Comparison of ENCODE assay signal across 3 worm cellular contexts in genomic region chrX:4145051-4145826, ce11.
TF ChIP-seq lines count a peak whose summit lies in the region.

No protein-coding gene starts in this region.

TF ChIP-seq in whole organism, L1 larva, 84 proteins besides CTCF, POLR2A, EP300 and RAD21 (continued from another document and continues in another):
- no peak for TF ChIP-seq aly-2 (tag; optimal IDR thresholded peaks at IDR 0.05; lab: Kevin White, UChicago)
- TF ChIP-seq sox-4 (tag; optimal IDR thresholded peaks at IDR 0.05; lab: Kevin White, UChicago): peak; percentile 57
- peak; percentile 28 for TF ChIP-seq mef-2 (tag; optimal IDR thresholded peaks at IDR 0.05; lab: Kevin White, UChicago)
- 0 out of 2 replicates have a peak, but pooled peaks have one; percentile 14 for TF ChIP-seq ets-5 (GFP tag; IDR thresholded peaks at IDR 0.05; lab: Robert Waterston, UW)
- no peak for TF ChIP-seq fkh-4 (tag; optimal IDR thresholded peaks at IDR 0.05; lab: Kevin White, UChicago; ENCODE audit: borderline replicate concordance)
- peak; percentile 5 for TF ChIP-seq ceh-8 (GFP tag; optimal IDR thresholded peaks at IDR 0.05; lab: Kevin White, UChicago)
- peak; percentile 64 for TF ChIP-seq fkh-10 (GFP tag; optimal IDR thresholded peaks at IDR 0.05; lab: Kevin White, UChicago)
- no peak for TF ChIP-seq nhr-76 (tag; optimal IDR thresholded peaks at IDR 0.05; lab: Kevin White, UChicago)
- TF ChIP-seq nhr-237 (tag; optimal IDR thresholded peaks at IDR 0.05; lab: Kevin White, UChicago): no peak
- TF ChIP-seq nhr-28 (tag; optimal IDR thresholded peaks at IDR 0.05; lab: Kevin White, UChicago): no peak
- TF ChIP-seq nhr-47 (tag; optimal IDR thresholded peaks at IDR 0.05; lab: Kevin White, UChicago): peak; percentile 64
- peak; percentile 92 for TF ChIP-seq lin-14 (GFP tag; optimal IDR thresholded peaks at IDR 0.05; lab: Kevin White, UChicago)
- no peak for TF ChIP-seq tlp-1 (tag; optimal IDR thresholded peaks at IDR 0.05; lab: Kevin White, UChicago)
- TF ChIP-seq dsc-1 (tag; optimal IDR thresholded peaks at IDR 0.05; lab: Kevin White, UChicago): peak; percentile 44
- TF ChIP-seq ceh-63 (GFP tag; optimal IDR thresholded peaks at IDR 0.05; lab: Kevin White, UChicago): no peak
- TF ChIP-seq unc-130 (tag; optimal IDR thresholded peaks at IDR 0.05; lab: Kevin White, UChicago): peak; percentile 78
- TF ChIP-seq egl-27 (tag; optimal IDR thresholded peaks at IDR 0.05; lab: Kevin White, UChicago): no peak
- no peak for TF ChIP-seq pag-3 (tag; optimal IDR thresholded peaks at IDR 0.05; lab: Kevin White, UChicago; ENCODE audit: borderline replicate concordance, insufficient read depth)
- TF ChIP-seq snpc-4 (tag; optimal IDR thresholded peaks at IDR 0.05; lab: Kevin White, UChicago): peak; percentile 7
- TF ChIP-seq hpl-2 (GFP tag; optimal IDR thresholded peaks at IDR 0.05; lab: Kevin White, UChicago): no peak
- no peak for TF ChIP-seq unc-98 (GFP tag; IDR thresholded peaks at IDR 0.05; lab: Robert Waterston, UW)
- peak; percentile 64 for TF ChIP-seq swsn-7 (tag; optimal IDR thresholded peaks at IDR 0.05; lab: Kevin White, UChicago)
- peak; percentile 24 for TF ChIP-seq ztf-4 (tag; optimal IDR thresholded peaks at IDR 0.05; lab: Kevin White, UChicago)
- TF ChIP-seq nhr-19 (GFP tag; conservative IDR thresholded peaks at IDR 0.05; lab: Robert Waterston, UW): peak; percentile 73
- peak; percentile 29 for TF ChIP-seq lin-39 (tag; optimal IDR thresholded peaks at IDR 0.05; lab: Kevin White, UChicago)
- TF ChIP-seq unc-62 (GFP tag; optimal IDR thresholded peaks at IDR 0.05; lab: Kevin White, UChicago): no peak
- no peak for TF ChIP-seq pqm-1 (tag; optimal IDR thresholded peaks at IDR 0.05; lab: Kevin White, UChicago)
- peak; percentile 32 for TF ChIP-seq xbp-1 (tag; optimal IDR thresholded peaks at IDR 0.05; lab: Kevin White, UChicago)
- TF ChIP-seq jun-1 (tag; optimal IDR thresholded peaks at IDR 0.05; lab: Kevin White, UChicago): peak; percentile 41
- peak; percentile 8 for TF ChIP-seq lir-3 (tag; optimal IDR thresholded peaks at IDR 0.05; lab: Kevin White, UChicago; ENCODE audit: poor library complexity)
- TF ChIP-seq efl-1 (optimal IDR thresholded peaks at IDR 0.05; lab: Kevin White, UChicago): peak; percentile 2 to 22
- TF ChIP-seq efl-1 (GFP tag; optimal IDR thresholded peaks at IDR 0.05 in 1 of 2; lab: Kevin White, UChicago): peak in 1 of 2 experiments; percentile 90
- peak; percentile 70 for TF ChIP-seq ama-1 (optimal IDR thresholded peaks at IDR 0.05; lab: Kevin White, UChicago)
- peak in 2 of 6 experiments; percentile 39 to 83 for TF ChIP-seq elt-3 (tag; optimal IDR thresholded peaks at IDR 0.05; lab: Kevin White, UChicago)
- TF ChIP-seq rnt-1 (tag; optimal IDR thresholded peaks at IDR 0.05; lab: Kevin White, UChicago): peak; percentile 80
- TF ChIP-seq C16A3.4 (tag; optimal IDR thresholded peaks at IDR 0.05; lab: Kevin White, UChicago): peak; percentile 76
- no peak for TF ChIP-seq ceh-90 (tag; optimal IDR thresholded peaks at IDR 0.05; lab: Kevin White, UChicago)
- peak; percentile 44 for TF ChIP-seq zip-4 (GFP tag; optimal IDR thresholded peaks at IDR 0.05; lab: Kevin White, UChicago)
- peak; percentile 66 for TF ChIP-seq mep-1 (tag; optimal IDR thresholded peaks at IDR 0.05; lab: Kevin White, UChicago)
- TF ChIP-seq nhr-71 (tag; optimal IDR thresholded peaks at IDR 0.05; lab: Kevin White, UChicago): peak; percentile 89
- TF ChIP-seq blmp-1 (tag; optimal IDR thresholded peaks at IDR 0.05; lab: Kevin White, UChicago): peak; percentile 77
- no peak for TF ChIP-seq vab-15 (tag; optimal IDR thresholded peaks at IDR 0.05; lab: Kevin White, UChicago)
- TF ChIP-seq efl-3 (GFP tag; optimal IDR thresholded peaks at IDR 0.05; lab: Kevin White, UChicago): no peak
- TF ChIP-seq elt-2 (tag; optimal IDR thresholded peaks at IDR 0.05; lab: Kevin White, UChicago): peak; percentile 40

TF ChIP-seq in whole organism, L3 larva, 47 proteins besides CTCF, POLR2A, EP300 and RAD21 (continued from another document):
- peak; percentile 82 for TF ChIP-seq skn-1 (tag; optimal IDR thresholded peaks at IDR 0.05; lab: Kevin White, UChicago)
- TF ChIP-seq nhr-237 (tag; optimal IDR thresholded peaks at IDR 0.05; lab: Kevin White, UChicago): no peak
- TF ChIP-seq fos-1 (tag; optimal IDR thresholded peaks at IDR 0.05; lab: Kevin White, UChicago): peak; percentile 71
- TF ChIP-seq snpc-4 (tag; optimal IDR thresholded peaks at IDR 0.05; lab: Kevin White, UChicago): no peak
- TF ChIP-seq fkh-10 (GFP tag; optimal IDR thresholded peaks at IDR 0.05; lab: Kevin White, UChicago): peak; percentile 29
- peak; percentile 68 for TF ChIP-seq pha-4 (tag; optimal IDR thresholded peaks at IDR 0.05; lab: Kevin White, UChicago)
- TF ChIP-seq elt-1 (tag; optimal IDR thresholded peaks at IDR 0.05; lab: Kevin White, UChicago): no peak
- peak; percentile 50 for TF ChIP-seq nhr-25 (tag; optimal IDR thresholded peaks at IDR 0.05; lab: Kevin White, UChicago)
- TF ChIP-seq unc-62 (GFP tag; optimal IDR thresholded peaks at IDR 0.05; lab: Kevin White, UChicago): peak; percentile 54
- TF ChIP-seq fkh-2 (tag; optimal IDR thresholded peaks at IDR 0.05; lab: Kevin White, UChicago): no peak
- no peak for TF ChIP-seq eor-1 (tag; optimal IDR thresholded peaks at IDR 0.05; lab: Kevin White, UChicago)
- no peak for TF ChIP-seq aly-2 (tag; optimal IDR thresholded peaks at IDR 0.05; lab: Kevin White, UChicago)
- peak; percentile 88 for TF ChIP-seq mdl-1 (tag; optimal IDR thresholded peaks at IDR 0.05; lab: Kevin White, UChicago)
- peak; percentile 64 for TF ChIP-seq nhr-43 (tag; optimal IDR thresholded peaks at IDR 0.05; lab: Kevin White, UChicago; ENCODE audit: poor library complexity, severe bottlenecking)
- TF ChIP-seq zag-1 (tag; optimal IDR thresholded peaks at IDR 0.05; lab: Kevin White, UChicago): no peak
- TF ChIP-seq ama-1 (optimal IDR thresholded peaks at IDR 0.05; lab: Kevin White, UChicago): peak; percentile 86
- TF ChIP-seq R02D3.7 (tag; optimal IDR thresholded peaks at IDR 0.05; lab: Kevin White, UChicago): no peak
- TF ChIP-seq nhr-12 (tag; optimal IDR thresholded peaks at IDR 0.05; lab: Kevin White, UChicago): no peak
- TF ChIP-seq tbx-2 (tag; optimal IDR thresholded peaks at IDR 0.05; lab: Kevin White, UChicago): peak; percentile 36
- TF ChIP-seq mml-1 (tag; optimal IDR thresholded peaks at IDR 0.05; lab: Kevin White, UChicago): no peak
- TF ChIP-seq lin-15B (tag; optimal IDR thresholded peaks at IDR 0.05; lab: Kevin White, UChicago): no peak
- TF ChIP-seq nfya-1 (tag; optimal IDR thresholded peaks at IDR 0.05; lab: Kevin White, UChicago; ENCODE audit: insufficient read depth): peak; percentile 57
- TF ChIP-seq nhr-11 (tag; optimal IDR thresholded peaks at IDR 0.05; lab: Kevin White, UChicago): peak; percentile 61
- TF ChIP-seq nhr-67 (tag; optimal IDR thresholded peaks at IDR 0.05; lab: Kevin White, UChicago): no peak
- peak; percentile 8 for TF ChIP-seq ceh-82 (tag; optimal IDR thresholded peaks at IDR 0.05; lab: Kevin White, UChicago)
- peak; percentile 24 for TF ChIP-seq egl-5 (tag; optimal IDR thresholded peaks at IDR 0.05; lab: Kevin White, UChicago)
- TF ChIP-seq ceh-9 (tag; optimal IDR thresholded peaks at IDR 0.05; lab: Kevin White, UChicago): no peak

TF ChIP-seq in whole organism, young adult, 124 proteins besides CTCF, POLR2A, EP300 and RAD21 (continued from another document and continues in another):
- TF ChIP-seq madf-8 (GFP tag; conservative IDR thresholded peaks at IDR 0.05; lab: Robert Waterston, UW) (0 out of 2 replicates have a peak, but pooled peaks have one; percentile 3), unc-130 (GFP tag; optimal IDR thresholded peaks at IDR 0.05; lab: Kevin White, UChicago) (no peak), Y56A3A.18 (GFP tag; IDR thresholded peaks at IDR 0.05; lab: Robert Waterston, UW) (no peak), nfya-2 (GFP tag; IDR thresholded peaks at IDR 0.05; lab: Robert Waterston, UW) (no peak), B0019.2 (GFP tag; conservative IDR thresholded peaks at IDR 0.05; lab: Robert Waterston, UW) (no peak), zim-3 (tag; optimal IDR thresholded peaks at IDR 0.05; lab: Kevin White, UChicago) (no peak), ceh-100 (GFP tag; IDR thresholded peaks at IDR 0.05; lab: Robert Waterston, UW) (no peak), tlf-1 (GFP tag; optimal IDR thresholded peaks at IDR 0.05; lab: Kevin White, UChicago) (no peak), B0336.3 (GFP tag; IDR thresholded peaks at IDR 0.05; lab: Robert Waterston, UW) (no peak), aptf-3 (GFP tag; IDR thresholded peaks at IDR 0.05; lab: Robert Waterston, UW) (0 out of 2 replicates have a peak, but pooled peaks have one; percentile 13), tbx-9 (tag; optimal IDR thresholded peaks at IDR 0.05; lab: Kevin White, UChicago; ENCODE audit: borderline replicate concordance) (no peak), atf-7 (tag; optimal IDR thresholded peaks at IDR 0.05; lab: Kevin White, UChicago) (peak; percentile 57), Y53G8AR.9 (GFP tag; conservative IDR thresholded peaks at IDR 0.05; lab: Robert Waterston, UW) (no peak), xnd-1 (tag; optimal IDR thresholded peaks at IDR 0.05; lab: Kevin White, UChicago) (no peak), bed-2 (GFP tag; IDR thresholded peaks at IDR 0.05; lab: Robert Waterston, UW) (no peak), dpff-1 (tag; optimal IDR thresholded peaks at IDR 0.05; lab: Kevin White, UChicago) (no peak), efl-1 (GFP tag; optimal IDR thresholded peaks at IDR 0.05; lab: Kevin White, UChicago) (no peak), snpc-1.1 (tag; optimal IDR thresholded peaks at IDR 0.05; lab: Kevin White, UChicago; ENCODE audit: insufficient read depth) (no peak), F57A8.1 (GFP tag; optimal IDR thresholded peaks at IDR 0.05; lab: Kevin White, UChicago) (no peak), Y53F4B.3 (GFP tag; IDR thresholded peaks at IDR 0.05; lab: Robert Waterston, UW) (no peak), rec-8 (tag; optimal IDR thresholded peaks at IDR 0.05; lab: Kevin White, UChicago) (no peak), F23B12.7 (tag; optimal IDR thresholded peaks at IDR 0.05; lab: Kevin White, UChicago; ENCODE audit: insufficient read depth) (peak; percentile 38), Y67H2A.10 (GFP tag; conservative IDR thresholded peaks at IDR 0.05; lab: Robert Waterston, UW) (no peak), F39B2.1 (GFP tag; IDR thresholded peaks at IDR 0.05; lab: Robert Waterston, UW) (no peak), B0035.1 (tag; optimal IDR thresholded peaks at IDR 0.05; lab: Kevin White, UChicago) (no peak), snpc-1.3 (tag; optimal IDR thresholded peaks at IDR 0.05; lab: Kevin White, UChicago; ENCODE audit: insufficient read depth) (no peak), ztf-26 (tag; optimal IDR thresholded peaks at IDR 0.05; lab: Kevin White, UChicago) (peak; percentile 43), K11D2.4 (GFP tag; IDR thresholded peaks at IDR 0.05; lab: Robert Waterston, UW) (peak; percentile 81), nhr-80 (tag; optimal IDR thresholded peaks at IDR 0.05; lab: Kevin White, UChicago) (peak; percentile 83), lin-26 (GFP tag; IDR thresholded peaks at IDR 0.05; lab: Robert Waterston, UW) (peak; percentile 48), sdz-38 (tag; optimal IDR thresholded peaks at IDR 0.05; lab: Kevin White, UChicago) (no peak), sea-2 (GFP tag; IDR thresholded peaks at IDR 0.05; lab: Robert Waterston, UW) (peak; percentile 53; the same call in 1 of the 2 replicates), hmg-20 (GFP tag; IDR thresholded peaks at IDR 0.05; lab: Robert Waterston, UW) (no peak), nfya-1 (tag; optimal IDR thresholded peaks at IDR 0.05; lab: Kevin White, UChicago; ENCODE audit: borderline replicate concordance, insufficient read depth) (no peak), somi-1 (GFP tag; optimal IDR thresholded peaks at IDR 0.05; lab: Kevin White, UChicago) (no peak), lsl-1 (GFP tag; optimal IDR thresholded peaks at IDR 0.05; lab: Kevin White, UChicago) (no peak), lin-40 (tag; optimal IDR thresholded peaks at IDR 0.05; lab: Kevin White, UChicago) (peak; percentile 41), hrde-1 (tag; optimal IDR thresholded peaks at IDR 0.05; lab: Kevin White, UChicago; ENCODE audit: borderline replicate concordance) (no peak), ztf-3 (GFP tag; optimal IDR thresholded peaks at IDR 0.05; lab: Kevin White, UChicago) (no peak), dpl-1 (GFP tag; optimal IDR thresholded peaks at IDR 0.05; lab: Kevin White, UChicago) (no peak), D2030.7 (GFP tag; IDR thresholded peaks at IDR 0.05; lab: Robert Waterston, UW) (no peak), lsy-27 (tag; optimal IDR thresholded peaks at IDR 0.05; lab: Kevin White, UChicago; ENCODE audit: borderline replicate concordance, insufficient read depth) (no peak), hmg-1.2 (GFP tag; IDR thresholded peaks at IDR 0.05; lab: Robert Waterston, UW) (peak; percentile 26; the same call in 1 of the 2 replicates), lir-1 (GFP tag; conservative IDR thresholded peaks at IDR 0.05; lab: Robert Waterston, UW) (peak; percentile 22; the same call in 1 of the 2 replicates), ztf-22 (GFP tag; optimal IDR thresholded peaks at IDR 0.05; lab: Kevin White, UChicago) (no peak), lin-35 (GFP tag; optimal IDR thresholded peaks at IDR 0.05; lab: Kevin White, UChicago) (no peak), F57C9.4 (tag; optimal IDR thresholded peaks at IDR 0.05; lab: Kevin White, UChicago) (peak; percentile 26), ceh-58 (GFP tag; IDR thresholded peaks at IDR 0.05; lab: Robert Waterston, UW) (no peak), gei-17 (GFP tag; optimal IDR thresholded peaks at IDR 0.05; lab: Kevin White, UChicago) (no peak), C06A6.2 (GFP tag; conservative IDR thresholded peaks at IDR 0.05; lab: Robert Waterston, UW) (peak; percentile 58), T07F8.4 (tag; optimal IDR thresholded peaks at IDR 0.05; lab: Kevin White, UChicago) (no peak), F22D6.2 (tag; optimal IDR thresholded peaks at IDR 0.05; lab: Kevin White, UChicago) (peak; percentile 54), ama-1 (optimal IDR thresholded peaks at IDR 0.05; lab: Kevin White, UChicago) (no peak), ama-1 (GFP tag; optimal IDR thresholded peaks at IDR 0.05; lab: Kevin White, UChicago) (no peak), madf-3 (GFP tag; IDR thresholded peaks at IDR 0.05; lab: Robert Waterston, UW) (no peak), F55B11.4 (tag; optimal IDR thresholded peaks at IDR 0.05; lab: Kevin White, UChicago; ENCODE audit: borderline replicate concordance, insufficient read depth) (no peak), unc-62 (GFP tag; optimal IDR thresholded peaks at IDR 0.05; lab: Kevin White, UChicago) (no peak), akir-1 (GFP tag; optimal IDR thresholded peaks at IDR 0.05; lab: Kevin White, UChicago) (no peak), tbp1 (GFP tag; optimal IDR thresholded peaks at IDR 0.05; lab: Kevin White, UChicago) (peak; percentile 29), aptf-2 (GFP tag; conservative IDR thresholded peaks at IDR 0.05; lab: Robert Waterston, UW) (no peak), madf-6 (GFP tag; IDR thresholded peaks at IDR 0.05; lab: Robert Waterston, UW) (peak; percentile 21; the same call in 1 of the 2 replicates), C17E4.6 (GFP tag; IDR thresholded peaks at IDR 0.05; lab: Robert Waterston, UW) (no peak), cebp-2 (GFP tag; IDR thresholded peaks at IDR 0.05; lab: Robert Waterston, UW) (no peak), sptf-2 (GFP tag; optimal IDR thresholded peaks at IDR 0.05; lab: Kevin White, UChicago) (no peak), athp-1 (tag; optimal IDR thresholded peaks at IDR 0.05; lab: Kevin White, UChicago) (no peak), attf-6 (GFP tag; IDR thresholded peaks at IDR 0.05; lab: Robert Waterston, UW) (no peak; the same call in 1 of the 2 replicates), mxl-1 (tag; optimal IDR thresholded peaks at IDR 0.05; lab: Kevin White, UChicago) (no peak), hsf-1 (GFP tag; IDR thresholded peaks at IDR 0.05; lab: Robert Waterston, UW) (no peak), mel-28 (tag; optimal IDR thresholded peaks at IDR 0.05; lab: Kevin White, UChicago; ENCODE audit: borderline replicate concordance) (no peak), hlh-12 (tag; optimal IDR thresholded peaks at IDR 0.05; lab: Kevin White, UChicago) (no peak), let-526 (GFP tag; IDR thresholded peaks at IDR 0.05; lab: Robert Waterston, UW) (no peak)
